Worm (Caenorhabditis elegans) whole organism, young adult: Measurements from ENCODE around the gene srd-17.

Experiments
- B0019.2 ChIP-seq: fragments of 200-800 bp; sonication (Bioruptor generic); conservative IDR thresholded peaks from 2 replicates; pipeline ENCODE4 v1.3.6; 2022; ENCODE audit warnings: missing genetic modification reagents, missing genetic modification characterization, missing compliant biosample characterization
- F49E8.2 ChIP-seq: sonication (generic microtip); optimal IDR thresholded peaks from 3 replicates; lab custom pipeline; 2017; ENCODE audit warnings: missing genetic modification characterization, mild to moderate bottlenecking, missing compliant biosample characterization, antibody characterized with exemption, moderate library complexity; ENCODE audit not compliant: insufficient read depth
- F55B11.4 ChIP-seq: sonication (generic microtip); optimal IDR thresholded peaks from 2 replicates; lab custom pipeline; 2016; ENCODE audit warnings: missing compliant biosample characterization, missing genetic modification characterization, borderline replicate concordance; ENCODE audit not compliant: insufficient read depth
- F57A8.1 ChIP-seq: fragments of 200-800 bp; sonication (Bioruptor generic); optimal IDR thresholded peaks from 2 replicates; lab custom pipeline; 2018; ENCODE audit warnings: mild to moderate bottlenecking, missing genetic modification characterization, moderate library complexity, missing compliant biosample characterization
- K11D2.4 ChIP-seq: fragments of 200-800 bp; sonication (Bioruptor generic); IDR thresholded peaks from 2 replicates; pipeline ENCODE4 v1.3.6; 2022; ENCODE audit warnings: missing genetic modification reagents, missing genetic modification characterization, missing compliant biosample characterization
- Y56A3A.18 ChIP-seq: fragments of 200-800 bp; sonication (Bioruptor generic); IDR thresholded peaks from 2 replicates; pipeline ENCODE4 v1.3.6; 2022; ENCODE audit warnings: missing genetic modification reagents, missing genetic modification characterization, missing compliant biosample characterization
- aptf-2 ChIP-seq: fragments of 200-800 bp; sonication (Bioruptor generic); conservative IDR thresholded peaks from 2 replicates; pipeline ENCODE4 v1.3.6; 2022; ENCODE audit warnings: missing genetic modification reagents, missing genetic modification characterization, missing compliant biosample characterization
- aptf-3 ChIP-seq: fragments of 200-800 bp; sonication (Bioruptor generic); IDR thresholded peaks from 2 replicates; pipeline ENCODE4 v1.3.6; 2022; ENCODE audit warnings: missing genetic modification characterization, missing compliant biosample characterization
- attf-3 ChIP-seq: fragments of 200-800 bp; sonication (Bioruptor generic); conservative IDR thresholded peaks from 2 replicates; pipeline ENCODE4 v1.3.6; 2022; ENCODE audit warnings: missing genetic modification reagents, missing genetic modification characterization, missing compliant biosample characterization
- attf-6 ChIP-seq: fragments of 200-800 bp; sonication (Bioruptor generic); IDR thresholded peaks from 2 replicates; pipeline ENCODE4 v1.3.6; 2022; ENCODE audit warnings: missing genetic modification reagents, missing genetic modification characterization, missing compliant biosample characterization
- bed-1 ChIP-seq: fragments of 200-800 bp; sonication (Bioruptor generic); IDR thresholded peaks from 2 replicates; pipeline ENCODE4 v1.3.6; 2022; ENCODE audit warnings: missing genetic modification reagents, missing genetic modification characterization, missing compliant biosample characterization
- ceh-27 ChIP-seq: fragments of 200-800 bp; sonication (Bioruptor generic); optimal IDR thresholded peaks from 2 replicates; lab custom pipeline; 2018; ENCODE audit warnings: mild to moderate bottlenecking, missing genetic modification characterization, moderate library complexity, missing compliant biosample characterization
- ceh-91 ChIP-seq: fragments of 200-800 bp; sonication (Bioruptor generic); IDR thresholded peaks from 2 replicates; pipeline ENCODE4 v1.3.6; 2022; ENCODE audit warnings: missing genetic modification reagents, missing genetic modification characterization, missing compliant biosample characterization
- die-1 ChIP-seq: sonication (generic microtip); optimal IDR thresholded peaks from 2 replicates; lab custom pipeline; 2016; ENCODE audit warnings: missing genotype, mild to moderate bottlenecking, missing genetic modification characterization, missing compliant biosample characterization
- dox-1 ChIP-seq: fragments of 200-800 bp; sonication (Bioruptor generic); IDR thresholded peaks from 2 replicates; pipeline ENCODE4 v1.3.6; 2022; ENCODE audit warnings: missing genetic modification reagents, missing genetic modification characterization, missing compliant biosample characterization
- dpff-1 ChIP-seq: sonication (generic microtip); optimal IDR thresholded peaks from 2 replicates; lab custom pipeline; 2017; ENCODE audit warnings: mild to moderate bottlenecking, missing genetic modification characterization, missing compliant biosample characterization
- efl-1 ChIP-seq: fragments of 150-350 bp; optimal IDR thresholded peaks from 2 replicates; lab custom pipeline; 2014; ENCODE audit warnings: missing biosample characterization, missing genetic modification reagents, missing genetic modification characterization
- egl-44 ChIP-seq: fragments of 200-800 bp; sonication (Bioruptor generic); IDR thresholded peaks from 2 replicates; pipeline ENCODE4 v1.3.6; 2022; ENCODE audit warnings: missing genetic modification reagents, missing genetic modification characterization, missing compliant biosample characterization
- egrh-3 ChIP-seq: fragments of 200-800 bp; sonication (Bioruptor generic); IDR thresholded peaks from 2 replicates; pipeline ENCODE4 v1.3.6; 2022; ENCODE audit warnings: missing genetic modification reagents, missing genetic modification characterization, missing compliant biosample characterization
- hsf-1 ChIP-seq: fragments of 200-800 bp; sonication (Bioruptor generic); IDR thresholded peaks from 2 replicates; pipeline ENCODE4 v1.3.6; 2022; ENCODE audit warnings: missing genetic modification reagents, missing genetic modification characterization, missing compliant biosample characterization
- let-526 ChIP-seq: fragments of 200-800 bp; sonication (Bioruptor generic); IDR thresholded peaks from 2 replicates; pipeline ENCODE4 v1.3.6; 2022; ENCODE audit warnings: missing genetic modification reagents, missing genetic modification characterization, missing compliant biosample characterization
- lin-54 ChIP-seq: fragments of 200-800 bp; sonication (Bioruptor generic); optimal IDR thresholded peaks from 2 replicates; lab custom pipeline; 2018; ENCODE audit warnings: mild to moderate bottlenecking, missing genetic modification characterization, missing compliant biosample characterization
- lsy-27 ChIP-seq: sonication (generic microtip); optimal IDR thresholded peaks from 2 replicates; lab custom pipeline; 2017; ENCODE audit warnings: missing genetic modification characterization, mild to moderate bottlenecking, missing compliant biosample characterization, antibody characterized with exemption, missing genotype, borderline replicate concordance; ENCODE audit not compliant: insufficient read depth
- mcd-1 ChIP-seq: fragments of 200-800 bp; sonication (Bioruptor generic); IDR thresholded peaks from 2 replicates; pipeline ENCODE4 v1.3.6; 2022; ENCODE audit warnings: missing genetic modification reagents, missing genetic modification characterization, missing compliant biosample characterization
- mel-28 ChIP-seq: sonication (generic microtip); optimal IDR thresholded peaks from 2 replicates; lab custom pipeline; 2016; ENCODE audit warnings: borderline replicate concordance, mild to moderate bottlenecking, missing genetic modification characterization, missing compliant biosample characterization
- nfya-2 ChIP-seq: fragments of 200-800 bp; sonication (Bioruptor generic); IDR thresholded peaks from 2 replicates; pipeline ENCODE4 v1.3.6; 2022; ENCODE audit warnings: missing genetic modification reagents, missing genetic modification characterization, missing compliant biosample characterization
- nhr-80 ChIP-seq: sonication (generic microtip); optimal IDR thresholded peaks from 2 replicates; lab custom pipeline; 2016; ENCODE audit warnings: missing genetic modification characterization, missing compliant biosample characterization
- rpc-1 ChIP-seq, 2 experiments: fragments of 150-350 bp in 1 of 2; sonication (generic microtip) in 1 of 2; optimal IDR thresholded peaks; 2 replicates each; lab custom pipeline; 2014 to 2018; ENCODE audit warnings: missing biosample characterization in 1 of 2, missing genetic modification characterization in 1 of 2, missing genetic modification reagents in 1 of 2, missing genotype in 1 of 2
- snpc-1.3 ChIP-seq: sonication (generic microtip); optimal IDR thresholded peaks from 2 replicates; lab custom pipeline; 2017; ENCODE audit warnings: missing genetic modification characterization, mild to moderate bottlenecking, missing compliant biosample characterization, antibody characterized with exemption, moderate library complexity, missing genotype, missing genetic modification reagents; ENCODE audit not compliant: insufficient read depth
- somi-1 ChIP-seq: fragments of 200-800 bp; sonication (Bioruptor generic); optimal IDR thresholded peaks from 2 replicates; lab custom pipeline; 2018; ENCODE audit warnings: mild to moderate bottlenecking, missing genetic modification characterization, missing compliant biosample characterization
- zfh-2 ChIP-seq: fragments of 200-800 bp; sonication (Bioruptor generic); conservative IDR thresholded peaks from 2 replicates; pipeline ENCODE4 v1.3.6; 2022; ENCODE audit warnings: missing genetic modification reagents, missing genetic modification characterization, missing compliant biosample characterization
- zim-3 ChIP-seq: sonication (generic microtip); optimal IDR thresholded peaks from 2 replicates; lab custom pipeline; 2017; ENCODE audit warnings: mild to moderate bottlenecking, missing genetic modification characterization, moderate library complexity, missing compliant biosample characterization
- ztf-3 ChIP-seq: fragments of 200-800 bp; sonication (Bioruptor generic); optimal IDR thresholded peaks from 2 replicates; lab custom pipeline; 2018; ENCODE audit warnings: mild to moderate bottlenecking, missing genetic modification characterization, missing compliant biosample characterization

srd-17 gene

ce11 chrV:13413301-13413700, 19.2 kb downstream of the srd-17 start:
- TF ChIP-seq egl-44 = no peak
- TF ChIP-seq aptf-2 (GFP tag; lab: Robert Waterston, UW) = no peak
- no peak for TF ChIP-seq somi-1 (GFP tag; lab: Kevin White, UChicago)
- TF ChIP-seq bed-1 (GFP tag; lab: Robert Waterston, UW) = no peak
- TF ChIP-seq K11D2.4 (GFP tag; lab: Robert Waterston, UW) = no peak
- TF ChIP-seq dpff-1 = no peak
- TF ChIP-seq snpc-1.3 (tag; lab: Kevin White, UChicago) = no peak
- TF ChIP-seq attf-6 (GFP tag; lab: Robert Waterston, UW) = no peak

- TF ChIP-seq mel-28 (tag; lab: Kevin White, UChicago) = no peak
- TF ChIP-seq zfh-2 = no peak
- no peak for TF ChIP-seq dox-1
- no peak for TF ChIP-seq rpc-1 (optimal IDR thresholded peaks at IDR 0.05; lab: Kevin White, UChicago)
- no peak for TF ChIP-seq rpc-1 (tag; optimal IDR thresholded peaks at IDR 0.05; lab: Kevin White, UChicago)
- TF ChIP-seq attf-3 (GFP tag; lab: Robert Waterston, UW) = no peak
- TF ChIP-seq F55B11.4 (tag; lab: Kevin White, UChicago) = no peak
- no peak for TF ChIP-seq Y56A3A.18 (GFP tag; lab: Robert Waterston, UW)
- no peak for TF ChIP-seq F49E8.2
- no peak for TF ChIP-seq lin-54
- no peak for TF ChIP-seq aptf-2 (GFP tag; lab: Robert Waterston, UW)
- TF ChIP-seq lsy-27 (tag; lab: Kevin White, UChicago) = no peak
- TF ChIP-seq hsf-1 (GFP tag; lab: Robert Waterston, UW) = no peak
- no peak for TF ChIP-seq let-526 (GFP tag; lab: Robert Waterston, UW)
- no peak for TF ChIP-seq ztf-3
- no peak for TF ChIP-seq ceh-91 (GFP tag; lab: Robert Waterston, UW)
- TF ChIP-seq efl-1 (GFP tag; lab: Kevin White, UChicago) = no peak
- TF ChIP-seq B0019.2 (GFP tag; lab: Robert Waterston, UW) = no peak
- TF ChIP-seq nhr-80 (tag; lab: Kevin White, UChicago) = no peak
- no peak for TF ChIP-seq ceh-27 (GFP tag; lab: Kevin White, UChicago)
Observed at ce11 chrV:13411992-13412298, 20.6 kb downstream of the srd-17 start.

- no peak for TF ChIP-seq nfya-2
- TF ChIP-seq egl-44 = no peak
- TF ChIP-seq die-1 (tag; lab: Kevin White, UChicago) = no peak
- TF ChIP-seq zfh-2 = peak; percentile 91
- no peak for TF ChIP-seq mcd-1 (GFP tag; lab: Robert Waterston, UW)
- TF ChIP-seq F57A8.1 (GFP tag; lab: Kevin White, UChicago) = no peak
- no peak for TF ChIP-seq zim-3 (tag; lab: Kevin White, UChicago)
- TF ChIP-seq aptf-3 (GFP tag; lab: Robert Waterston, UW) = no peak
- TF ChIP-seq egrh-3 = peak; percentile 87
- TF ChIP-seq attf-3 (GFP tag; lab: Robert Waterston, UW) = no peak
- no peak for TF ChIP-seq let-526 (GFP tag; lab: Robert Waterston, UW)
Observed at ce11 chrV:13411225-13411991, 21.1 kb downstream of the srd-17 start.
